Fruit fly (Drosophila melanogaster) whole organism, embryonic: ENCODE data around the gene yl.

ENCODE experiments used
- Aef1 ChIP-seq: fragments of 200-800 bp; sonication (Bioruptor generic); IDR thresholded peaks from 3 replicates; pipeline ENCODE4 v1.3.6; 2022; ENCODE audit warnings: missing biosample characterization, missing genetic modification characterization
- B-H1 ChIP-seq: fragments of 200-800 bp; sonication (Bioruptor generic); IDR thresholded peaks from 3 replicates; pipeline ENCODE4 v1.3.6; 2022; ENCODE audit warnings: missing biosample characterization, missing genetic modification characterization
- Blimp-1 ChIP-seq: fragments of 200-800 bp; sonication (Bioruptor generic); optimal IDR thresholded peaks from 3 replicates; lab custom pipeline; 2018; ENCODE audit warnings: missing biosample characterization, missing genetic modification characterization, mild to moderate bottlenecking, moderate library complexity, missing genetic modification reagents
- C15 ChIP-seq: fragments of 200-800 bp; sonication (Bioruptor generic); IDR thresholded peaks from 3 replicates; pipeline ENCODE4 v1.3.6; 2022; ENCODE audit warnings: missing biosample characterization, missing genetic modification characterization
- CG1024 ChIP-seq: fragments of 200-800 bp; sonication (Bioruptor generic); IDR thresholded peaks from 2 replicates; pipeline ENCODE4 v1.3.6; 2022; ENCODE audit warnings: missing biosample characterization, missing genetic modification characterization
- CG10565 ChIP-seq: fragments of 200-800 bp; sonication (Bioruptor generic); optimal IDR thresholded peaks from 3 replicates; lab custom pipeline; 2016; ENCODE audit warnings: missing biosample characterization, mild to moderate bottlenecking, missing genetic modification characterization
- CG10654 ChIP-seq: fragments of 200-800 bp; sonication (Bioruptor generic); optimal IDR thresholded peaks from 2 replicates; lab custom pipeline; 2016; ENCODE audit warnings: missing biosample characterization, missing genetic modification characterization
- CG12071 ChIP-seq: fragments of 200-800 bp; sonication (Bioruptor generic); optimal IDR thresholded peaks from 3 replicates; lab custom pipeline; 2018; ENCODE audit warnings: missing biosample characterization, mild to moderate bottlenecking, missing genetic modification characterization
- CG12155 ChIP-seq: fragments of 200-800 bp; sonication (Bioruptor generic); optimal IDR thresholded peaks from 3 replicates; lab custom pipeline; 2016; ENCODE audit warnings: missing biosample characterization, missing genetic modification characterization
- CG12744 ChIP-seq: fragments of 200-800 bp; sonication (Bioruptor generic); optimal IDR thresholded peaks from 2 replicates; lab custom pipeline; 2016; ENCODE audit warnings: missing biosample characterization, missing genetic modification characterization
- CG12769 ChIP-seq: fragments of 200-800 bp; sonication (Bioruptor generic); optimal IDR thresholded peaks from 2 replicates; lab custom pipeline; 2019; ENCODE audit warnings: missing biosample characterization, mild to moderate bottlenecking, missing genetic modification characterization, moderate library complexity
- CG15514 ChIP-seq: fragments of 200-800 bp; sonication (Bioruptor generic); optimal IDR thresholded peaks from 3 replicates; lab custom pipeline; 2017; ENCODE audit warnings: missing biosample characterization, missing genetic modification characterization, mild to moderate bottlenecking, moderate library complexity, missing genetic modification reagents
- CG16863 ChIP-seq: fragments of 200-800 bp; sonication (Bioruptor generic); optimal IDR thresholded peaks from 3 replicates; lab custom pipeline; 2016; ENCODE audit warnings: missing biosample characterization, missing genetic modification characterization
- CG17912 ChIP-seq: fragments of 200-800 bp; sonication (Bioruptor generic); optimal IDR thresholded peaks from 2 replicates; lab custom pipeline; 2018; ENCODE audit warnings: missing biosample characterization, mild to moderate bottlenecking, missing genetic modification characterization
- CG18476 ChIP-seq: fragments of 200-800 bp; sonication (Bioruptor generic); optimal IDR thresholded peaks from 2 replicates; lab custom pipeline; 2016; ENCODE audit warnings: missing biosample characterization, mild to moderate bottlenecking, missing genetic modification characterization
- CG2120 ChIP-seq: fragments of 200-800 bp; sonication (Bioruptor generic); optimal IDR thresholded peaks from 3 replicates; lab custom pipeline; 2016; ENCODE audit warnings: missing biosample characterization, missing genetic modification characterization
- CG2875 ChIP-seq: fragments of 200-800 bp; sonication (Bioruptor generic); optimal IDR thresholded peaks from 2 replicates; lab custom pipeline; 2017; ENCODE audit warnings: missing biosample characterization, mild to moderate bottlenecking, missing genetic modification characterization, missing genetic modification reagents
- CG30431 ChIP-seq: fragments of 200-800 bp; sonication (Bioruptor generic); optimal IDR thresholded peaks from 2 replicates; lab custom pipeline; 2017; ENCODE audit warnings: missing biosample characterization, missing genetic modification characterization
- CG31224 ChIP-seq: fragments of 200-800 bp; sonication (Bioruptor generic); IDR thresholded peaks from 2 replicates; pipeline ENCODE4 v1.3.6; 2022; ENCODE audit warnings: missing biosample characterization, missing genetic modification characterization
- CG33557 ChIP-seq: fragments of 200-800 bp; sonication (Bioruptor generic); optimal IDR thresholded peaks from 2 replicates; lab custom pipeline; 2019; ENCODE audit warnings: missing biosample characterization, mild to moderate bottlenecking, missing genetic modification characterization, moderate library complexity
- CG34224 ChIP-seq: fragments of 200-800 bp; sonication (Bioruptor generic); IDR thresholded peaks from 3 replicates; pipeline ENCODE4 v1.3.6; 2022; ENCODE audit warnings: missing biosample characterization, missing genetic modification characterization; ENCODE audit not compliant: partially characterized antibody
- CG4328 ChIP-seq: fragments of 200-800 bp; sonication (Bioruptor generic); optimal IDR thresholded peaks from 3 replicates; lab custom pipeline; 2017; ENCODE audit warnings: missing biosample characterization, missing genetic modification reagents, missing genetic modification characterization
- CG6791 ChIP-seq: fragments of 200-800 bp; sonication (Bioruptor generic); IDR thresholded peaks from 3 replicates; pipeline ENCODE4 v1.3.6; 2022; ENCODE audit warnings: missing biosample characterization, missing genetic modification characterization; ENCODE audit not compliant: partially characterized antibody
- CG6813 ChIP-seq: fragments of 200-800 bp; sonication (Bioruptor generic); optimal IDR thresholded peaks from 2 replicates; lab custom pipeline; 2017; ENCODE audit warnings: missing biosample characterization, missing genetic modification characterization, mild to moderate bottlenecking, moderate library complexity, missing genetic modification reagents
- CG6854 ChIP-seq: fragments of 200-800 bp; sonication (Bioruptor generic); optimal IDR thresholded peaks from 3 replicates; lab custom pipeline; 2017; ENCODE audit warnings: missing biosample characterization, mild to moderate bottlenecking, missing genetic modification characterization
- CG7372 ChIP-seq: fragments of 200-800 bp; sonication (Bioruptor generic); IDR thresholded peaks from 2 replicates; pipeline ENCODE4 v1.3.6; 2022; ENCODE audit warnings: missing biosample characterization, missing genetic modification characterization
- CG7987 ChIP-seq: fragments of 200-800 bp; sonication (Bioruptor generic); optimal IDR thresholded peaks from 2 replicates; lab custom pipeline; 2018; ENCODE audit warnings: missing biosample characterization, mild to moderate bottlenecking, missing genetic modification characterization, moderate library complexity
- Elba2 ChIP-seq: fragments of 200-800 bp; sonication (Bioruptor generic); optimal IDR thresholded peaks from 3 replicates; lab custom pipeline; 2016; ENCODE audit warnings: missing biosample characterization, missing genetic modification characterization
- HLH4C ChIP-seq: fragments of 200-800 bp; sonication (Bioruptor generic); IDR thresholded peaks from 3 replicates; pipeline ENCODE4 v1.3.6; 2022; ENCODE audit warnings: missing biosample characterization, missing genetic modification characterization; ENCODE audit not compliant: partially characterized antibody
- Lim3 ChIP-seq: fragments of 200-800 bp; sonication (Bioruptor generic); IDR thresholded peaks from 2 replicates; pipeline ENCODE4 v1.3.6; 2022; ENCODE audit warnings: missing biosample characterization, missing genetic modification characterization
- NC2α ChIP-seq: fragments of 200-800 bp; sonication (Bioruptor generic); optimal IDR thresholded peaks from 2 replicates; lab custom pipeline; 2016; ENCODE audit warnings: missing biosample characterization, missing genetic modification characterization
- NK7.1 ChIP-seq: fragments of 200-800 bp; sonication (Bioruptor generic); optimal IDR thresholded peaks from 3 replicates; lab custom pipeline; 2016; ENCODE audit warnings: missing biosample characterization, missing genetic modification characterization
- Neu2 ChIP-seq: fragments of 200-800 bp; sonication (Bioruptor generic); optimal IDR thresholded peaks from 3 replicates; lab custom pipeline; 2016; ENCODE audit warnings: missing biosample characterization, missing genetic modification characterization, borderline replicate concordance
- Sin3A ChIP-seq: fragments of >200 bp; optimal IDR thresholded peaks from 2 replicates; lab custom pipeline; 2018
- Six4 ChIP-seq: fragments of 200-800 bp; sonication (Bioruptor generic); optimal IDR thresholded peaks from 2 replicates; lab custom pipeline; 2016; ENCODE audit warnings: missing biosample characterization, missing genetic modification characterization
- Sry-δ ChIP-seq: fragments of 200-800 bp; sonication (Bioruptor generic); optimal IDR thresholded peaks from 2 replicates; lab custom pipeline; 2016; ENCODE audit warnings: missing biosample characterization, missing genetic modification characterization
- TFAM ChIP-seq: fragments of 200-800 bp; sonication (Bioruptor generic); optimal IDR thresholded peaks from 2 replicates; lab custom pipeline; 2017; ENCODE audit warnings: missing biosample characterization, missing genetic modification characterization, inconsistent platforms
- bcd ChIP-seq: fragments of 200-800 bp; sonication (Bioruptor generic); optimal IDR thresholded peaks from 2 replicates; lab custom pipeline; 2017; ENCODE audit warnings: missing biosample characterization, mild to moderate bottlenecking, missing genetic modification characterization
- ci ChIP-seq: fragments of 200-800 bp; sonication (Bioruptor generic); IDR thresholded peaks from 3 replicates; pipeline ENCODE4 v1.3.6; 2022; ENCODE audit warnings: missing biosample characterization, missing genetic modification characterization
- da ChIP-seq: fragments of 200-800 bp; sonication (Bioruptor generic); optimal IDR thresholded peaks from 2 replicates; lab custom pipeline; 2016; ENCODE audit warnings: missing biosample characterization, missing genetic modification characterization
- fd96Cb ChIP-seq: fragments of 200-800 bp; sonication (Bioruptor generic); optimal IDR thresholded peaks from 2 replicates; lab custom pipeline; 2018; ENCODE audit warnings: missing biosample characterization, mild to moderate bottlenecking, missing genetic modification characterization, moderate library complexity
- h ChIP-seq: fragments of >200 bp; optimal IDR thresholded peaks from 2 replicates; lab custom pipeline; 2017
- hbn ChIP-seq: fragments of 200-800 bp; sonication (Bioruptor generic); IDR thresholded peaks from 2 replicates; pipeline ENCODE4 v1.3.6; 2022; ENCODE audit warnings: missing biosample characterization, missing genetic modification characterization; ENCODE audit not compliant: partially characterized antibody
- lov ChIP-seq, 2 experiments: fragments of 200-800 bp in 1 of 2; fragments of >200 bp in 1 of 2; sonication (Bioruptor generic) in 1 of 2; IDR thresholded peaks in 1 of 2; optimal IDR thresholded peaks in 1 of 2; 2 replicates in 1 of 2; 3 replicates in 1 of 2; pipeline versions ENCODE4 v1.3.6 to Lab custom; 2017 to 2022; ENCODE audit warnings: missing biosample characterization in 1 of 2, missing genetic modification characterization in 1 of 2
- nom ChIP-seq: fragments of 200-800 bp; sonication (Bioruptor generic); optimal IDR thresholded peaks from 2 replicates; lab custom pipeline; 2017; ENCODE audit warnings: missing biosample characterization, missing genetic modification characterization, mild to moderate bottlenecking, moderate library complexity, missing genetic modification reagents
- pb ChIP-seq: fragments of 200-800 bp; sonication (Bioruptor generic); optimal IDR thresholded peaks from 3 replicates; lab custom pipeline; 2016; ENCODE audit warnings: missing biosample characterization, missing genetic modification characterization
- repo ChIP-seq: fragments of 200-800 bp; sonication (Bioruptor generic); optimal IDR thresholded peaks from 2 replicates; lab custom pipeline; 2016; ENCODE audit warnings: missing biosample characterization, missing genetic modification characterization
- slou ChIP-seq: fragments of 200-800 bp; sonication (Bioruptor generic); optimal IDR thresholded peaks from 3 replicates; lab custom pipeline; 2016; ENCODE audit warnings: missing biosample characterization, missing genetic modification characterization
- stc ChIP-seq: fragments of 200-800 bp; sonication (Bioruptor generic); IDR thresholded peaks from 2 replicates; pipeline ENCODE4 v1.3.6; 2022; ENCODE audit warnings: missing biosample characterization, missing genetic modification characterization
- trh ChIP-seq: fragments of 200-800 bp; sonication (Bioruptor generic); optimal IDR thresholded peaks from 2 replicates; lab custom pipeline; 2016; ENCODE audit warnings: missing biosample characterization, missing genetic modification characterization

yl gene

DNA sequence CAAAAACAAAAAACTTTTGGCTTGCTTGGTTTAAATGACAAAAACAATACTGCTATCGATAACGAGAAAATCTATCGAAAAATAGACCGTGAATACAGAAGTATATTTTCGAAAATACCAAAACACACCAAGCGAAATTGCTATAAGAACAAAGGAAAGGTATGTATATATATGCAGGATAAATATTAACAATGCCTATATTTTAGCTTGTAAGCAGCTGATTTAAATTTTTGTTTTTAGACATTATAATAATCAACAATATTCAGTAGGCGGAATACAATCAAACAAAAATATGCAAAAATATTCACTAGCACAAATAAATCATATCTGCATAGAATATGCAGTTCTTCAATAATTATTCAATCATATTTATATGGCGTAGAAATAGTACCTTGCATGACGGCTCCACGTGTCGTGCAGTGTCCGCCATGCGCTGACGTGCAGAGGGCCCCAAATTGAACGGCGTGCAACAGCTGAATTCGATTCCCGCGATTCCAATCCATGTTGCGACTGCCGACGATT, 44.9 kb downstream of the yl start, which contains the start of the genes Fbxl4 and Dus2 (continued):
- TF ChIP-seq CG31224 (GFP tag; lab: Robert Waterston, UW) (peak; percentile 84), nom (peak; percentile 66), Sry-δ (GFP tag; lab: Kevin White, UChicago) (peak; percentile 66), stc (GFP tag; lab: Robert Waterston, UW) (peak; percentile 87), Six4 (GFP tag; lab: Kevin White, UChicago) (peak; percentile 90), CG6791 (peak; percentile 37; the same call in 1 of the 3 replicates), repo (GFP tag; lab: Kevin White, UChicago) (peak; percentile 83), CG1024 (GFP tag; lab: Robert Waterston, UW) (peak; percentile 87), Sin3A (peak; percentile 35), CG2875 (GFP tag; lab: Kevin White, UChicago) (peak; percentile 82), CG33557 (GFP tag; lab: Kevin White, UChicago) (peak; percentile 83), B-H1 (GFP tag; lab: Robert Waterston, UW) (peak; percentile 79), CG4328 (GFP tag; lab: Kevin White, UChicago) (peak; percentile 89), C15 (GFP tag; lab: Robert Waterston, UW) (peak; percentile 75; the same call in 1 of the 3 replicates), CG2120 (GFP tag; lab: Kevin White, UChicago) (peak; percentile 96), CG12155 (peak; percentile 90), pb (GFP tag; lab: Kevin White, UChicago) (peak; percentile 73), Blimp-1 (GFP tag; lab: Kevin White, UChicago) (peak; percentile 88), CG34224 (GFP tag; lab: Robert Waterston, UW) (no peak), CG12071 (GFP tag; lab: Kevin White, UChicago) (peak; percentile 77), NC2α (peak; percentile 63), CG30431 (peak; percentile 92), CG16863 (GFP tag; lab: Kevin White, UChicago) (peak; percentile 91), CG7987 (peak; percentile 71), Neu2 (GFP tag; lab: Kevin White, UChicago) (peak; percentile 38), Lim3 (GFP tag; lab: Robert Waterston, UW) (peak; percentile 61; the same call in 1 of the 2 replicates), CG18476 (peak; percentile 91), CG17912 (peak; percentile 9), CG6854 (peak; percentile 74), hbn (no peak), h (no peak), fd96Cb (tag; lab: Kevin White, UChicago) (peak; percentile 90), CG15514 (GFP tag; lab: Kevin White, UChicago) (peak; percentile 76), CG7372 (GFP tag; lab: Robert Waterston, UW) (peak; percentile 90), ci (GFP tag; lab: Robert Waterston, UW) (peak; percentile 94), HLH4C (GFP tag; lab: Robert Waterston, UW) (peak; percentile 60; the same call in 2 of the 3 replicates), CG12744 (GFP tag; lab: Kevin White, UChicago) (peak; percentile 87), da (GFP tag; lab: Kevin White, UChicago) (peak; percentile 81), lov (optimal IDR thresholded peaks at IDR 0.05; lab: Kevin White, UChicago) (no peak), lov (GFP tag; IDR thresholded peaks at IDR 0.05; lab: Robert Waterston, UW) (peak; percentile 89; the same call in 2 of the 3 replicates), CG6813 (GFP tag; lab: Kevin White, UChicago) (peak; percentile 76), TFAM (peak; percentile 62), NK7.1 (GFP tag; lab: Kevin White, UChicago) (peak; percentile 83), CG10565 (GFP tag; lab: Kevin White, UChicago) (peak; percentile 67), Aef1 (GFP tag; lab: Robert Waterston, UW) (peak; percentile 91), slou (GFP tag; lab: Kevin White, UChicago) (peak; percentile 88), bcd (GFP tag; lab: Kevin White, UChicago) (peak; percentile 93), trh (peak; percentile 74), CG10654 (GFP tag; lab: Kevin White, UChicago) (peak; percentile 90), CG12769 (tag; lab: Kevin White, UChicago) (no peak), Elba2 (GFP tag; lab: Kevin White, UChicago) (peak; percentile 66)
